Fruit fly (Drosophila melanogaster): ENCODE measurements around the gene CG7653.

The CG7653 gene

DNA sequence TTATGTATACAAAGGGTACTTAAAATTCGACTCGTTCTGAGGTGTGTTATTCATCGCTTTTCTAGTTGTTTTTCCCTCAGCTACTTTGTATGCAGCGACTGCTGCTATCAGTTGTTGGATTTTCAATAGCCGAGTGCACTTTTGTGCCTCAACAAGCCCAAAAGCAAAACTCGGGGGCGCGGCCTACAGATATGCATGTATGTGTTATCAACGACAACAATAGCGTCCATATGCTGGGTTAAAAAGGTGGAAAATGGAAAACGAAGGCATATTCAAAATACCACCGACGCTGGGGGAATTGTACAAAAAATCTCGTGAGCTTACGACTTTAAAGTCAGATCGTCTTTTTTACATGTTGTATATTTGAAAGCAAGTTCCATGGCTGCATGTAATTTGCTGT lies 33.4 kb downstream of the CG7653 start:
- TF ChIP-seq lola (GFP tag; optimal IDR thresholded peaks at IDR 0.05) = no peak
- no peak for TF ChIP-seq dsf (GFP tag; optimal IDR thresholded peaks at IDR 0.05; ENCODE audit: borderline replicate concordance)
- no peak for TF ChIP-seq foxo (GFP tag; optimal IDR thresholded peaks at IDR 0.05)
- no peak for TF ChIP-seq CG32264 (GFP tag; optimal IDR thresholded peaks at IDR 0.05)
- no peak for TF ChIP-seq psq (GFP tag; optimal IDR thresholded peaks at IDR 0.05)
- TF ChIP-seq Abd-B (GFP tag; optimal IDR thresholded peaks at IDR 0.05) = no peak

DNA sequence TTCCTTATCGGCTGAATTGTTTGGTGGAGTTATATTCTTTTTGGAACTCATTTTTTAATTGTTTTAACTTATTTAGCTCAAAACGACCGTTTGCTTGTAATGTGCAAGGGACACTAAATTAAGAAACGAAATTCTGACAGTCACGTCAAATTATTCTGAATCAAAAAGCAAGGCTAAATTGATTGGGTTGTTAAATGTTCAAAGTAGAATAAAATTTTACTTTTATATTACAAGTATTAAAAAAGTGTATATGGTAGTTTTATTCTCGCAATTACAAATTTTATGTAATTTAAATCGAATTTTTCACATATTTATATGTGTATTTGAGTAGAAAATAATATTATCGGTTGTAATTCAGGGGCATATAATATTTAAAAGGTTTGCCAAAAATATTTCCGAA lies 44.4 kb downstream of the CG7653 start, which contains the start of gene CG18518:
CG18518 (minus strand) TSS at position 101 of the 400 bp plus-strand sequence.
- TF ChIP-seq dmrt93B (GFP tag; optimal IDR thresholded peaks at IDR 0.05) (no peak), Myc (optimal IDR thresholded peaks at IDR 0.05) (no peak), woc (GFP tag; optimal IDR thresholded peaks at IDR 0.05) (no peak), h (GFP tag; optimal IDR thresholded peaks at IDR 0.05) (no peak), foxo (GFP tag; optimal IDR thresholded peaks at IDR 0.05) (no peak), Rel (GFP tag; optimal IDR thresholded peaks at IDR 0.05) (no peak), Rel (tag; optimal IDR thresholded peaks at IDR 0.05) (no peak), Dif (GFP tag; optimal IDR thresholded peaks at IDR 0.05; ENCODE audit: partially characterized antibody) (no peak), Sp1 (GFP tag; optimal IDR thresholded peaks at IDR 0.05) (no peak), sage (GFP tag; optimal IDR thresholded peaks at IDR 0.05) (no peak), Vsx2 (GFP tag; optimal IDR thresholded peaks at IDR 0.05; ENCODE audit: partially characterized antibody) (no peak), Hr78 (GFP tag; optimal IDR thresholded peaks at IDR 0.05) (no peak), rgr (GFP tag; optimal IDR thresholded peaks at IDR 0.05) (no peak), jim (GFP tag; optimal IDR thresholded peaks at IDR 0.05) (no peak), Mio (GFP tag; optimal IDR thresholded peaks at IDR 0.05) (no peak), CrebA (GFP tag; optimal IDR thresholded peaks at IDR 0.05; ENCODE audit: borderline replicate concordance) (no peak), ey (GFP tag; optimal IDR thresholded peaks at IDR 0.05) (no peak), Dfd (GFP tag; optimal IDR thresholded peaks at IDR 0.05) (no peak), N (GFP tag; optimal IDR thresholded peaks at IDR 0.05) (no peak)

Data from whole organism, wandering third instar larva.